Worm (Caenorhabditis elegans): Measurements from ENCODE around the gene trk-1.

Gene trk-1

DNA sequence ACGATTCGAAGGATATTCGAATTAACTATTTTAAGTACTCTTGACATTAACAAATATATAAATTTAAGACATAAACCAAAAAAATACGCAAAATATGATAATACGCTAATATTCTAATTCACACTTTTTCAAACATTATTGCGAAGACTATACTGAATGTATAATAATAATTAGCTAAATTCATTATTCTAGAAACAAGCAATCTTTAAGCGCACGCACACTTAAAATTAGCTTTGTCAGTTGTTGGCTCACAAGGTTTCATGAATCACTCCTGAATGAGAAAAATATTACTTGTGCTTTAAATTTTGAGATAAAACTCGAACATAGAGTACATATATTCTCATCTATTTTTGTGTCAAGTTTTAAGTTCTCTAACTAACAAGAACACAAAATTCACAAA, 23.9 kb downstream of the trk-1 start:
- TF ChIP-seq ref-1 (GFP tag; conservative IDR thresholded peaks at IDR 0.05) (no peak), flt-1 (GFP tag; IDR thresholded peaks at IDR 0.05) (no peak), ztf-29 (GFP tag; IDR thresholded peaks at IDR 0.05) (no peak), T22C8.4 (GFP tag; IDR thresholded peaks at IDR 0.05) (no peak), cog-1 (tag; optimal IDR thresholded peaks at IDR 0.05) (no peak), tab-1 (GFP tag; IDR thresholded peaks at IDR 0.05) (no peak), med-1 (GFP tag; optimal IDR thresholded peaks at IDR 0.05; ENCODE audit: insufficient read depth) (no peak)

- TF ChIP-seq ref-1 (GFP tag; conservative IDR thresholded peaks at IDR 0.05) (no peak), tab-1 (GFP tag; IDR thresholded peaks at IDR 0.05) (no peak), ztf-23 (GFP tag; IDR thresholded peaks at IDR 0.05) (no peak), klf-2 (GFP tag; conservative IDR thresholded peaks at IDR 0.05) (no peak), cog-1 (tag; optimal IDR thresholded peaks at IDR 0.05) (no peak), T22C8.4 (GFP tag; IDR thresholded peaks at IDR 0.05) (no peak), flt-1 (GFP tag; IDR thresholded peaks at IDR 0.05) (no peak), ztf-29 (GFP tag; IDR thresholded peaks at IDR 0.05) (no peak), med-1 (GFP tag; optimal IDR thresholded peaks at IDR 0.05; ENCODE audit: insufficient read depth) (no peak)
These were observed 24.4 kb downstream of the trk-1 start for ce11 chrX:8926341-8926740.

- TF ChIP-seq ztf-29 (GFP tag; IDR thresholded peaks at IDR 0.05) (no peak), med-1 (GFP tag; optimal IDR thresholded peaks at IDR 0.05; ENCODE audit: insufficient read depth) (no peak), cog-1 (tag; optimal IDR thresholded peaks at IDR 0.05) (no peak), klf-2 (GFP tag; conservative IDR thresholded peaks at IDR 0.05) (peak; percentile 65; the same call in 1 of the 2 replicates), flt-1 (GFP tag; IDR thresholded peaks at IDR 0.05) (peak; percentile 79), tab-1 (GFP tag; IDR thresholded peaks at IDR 0.05) (no peak; the same call in 1 of the 2 replicates), ref-1 (GFP tag; conservative IDR thresholded peaks at IDR 0.05) (peak; percentile 55), T22C8.4 (GFP tag; IDR thresholded peaks at IDR 0.05) (no peak), ztf-23 (GFP tag; IDR thresholded peaks at IDR 0.05) (no peak)
These were observed 25.3 kb downstream of the trk-1 start for ce11 chrX:8925443-8925842.

ce11 chrX:8921221-8921620, 29.6 kb downstream of the trk-1 start:
- TF ChIP-seq flt-1 (GFP tag; IDR thresholded peaks at IDR 0.05) (no peak), T22C8.4 (GFP tag; IDR thresholded peaks at IDR 0.05) (no peak), ref-1 (GFP tag; conservative IDR thresholded peaks at IDR 0.05) (no peak), cog-1 (tag; optimal IDR thresholded peaks at IDR 0.05) (no peak), klf-2 (GFP tag; conservative IDR thresholded peaks at IDR 0.05) (no peak), tab-1 (GFP tag; IDR thresholded peaks at IDR 0.05) (no peak), ztf-29 (GFP tag; IDR thresholded peaks at IDR 0.05) (no peak), ztf-23 (GFP tag; IDR thresholded peaks at IDR 0.05) (no peak), med-1 (GFP tag; optimal IDR thresholded peaks at IDR 0.05; ENCODE audit: insufficient read depth) (no peak)

DNA sequence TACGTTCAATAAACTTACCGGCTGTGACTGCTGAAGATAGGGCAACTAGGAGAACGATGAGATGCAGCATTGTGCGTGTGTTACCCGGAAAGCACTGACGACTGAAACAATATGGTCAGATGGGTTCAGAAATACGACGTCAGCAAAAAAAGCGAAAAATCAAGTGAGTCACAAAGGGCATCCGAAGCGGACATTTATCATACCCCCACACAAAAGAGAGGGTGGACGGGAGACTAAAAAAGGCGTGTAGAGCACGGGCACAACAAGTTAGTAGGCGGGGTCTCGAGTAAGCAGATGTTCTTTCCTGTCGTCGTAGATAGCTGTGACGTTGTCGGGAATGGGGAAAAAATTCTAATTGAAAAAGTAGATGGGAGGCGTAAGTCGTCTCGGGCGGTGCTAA, 31.5 kb downstream of the trk-1 start, which contains the start of gene nlp-14:
TSS of gene nlp-14 (minus strand) at position 101 of the 400 bp plus-strand sequence.
- no peak for TF ChIP-seq tab-1 (GFP tag; IDR thresholded peaks at IDR 0.05)
- no peak for TF ChIP-seq T22C8.4 (GFP tag; IDR thresholded peaks at IDR 0.05)
- no peak for TF ChIP-seq klf-2 (GFP tag; conservative IDR thresholded peaks at IDR 0.05)
- TF ChIP-seq ztf-23 (GFP tag; IDR thresholded peaks at IDR 0.05) = no peak
- no peak for TF ChIP-seq med-1 (GFP tag; optimal IDR thresholded peaks at IDR 0.05; ENCODE audit: insufficient read depth)
- no peak for TF ChIP-seq ref-1 (GFP tag; conservative IDR thresholded peaks at IDR 0.05)
- no peak for TF ChIP-seq ztf-29 (GFP tag; IDR thresholded peaks at IDR 0.05)
- no peak for TF ChIP-seq cog-1 (tag; optimal IDR thresholded peaks at IDR 0.05)

DNA sequence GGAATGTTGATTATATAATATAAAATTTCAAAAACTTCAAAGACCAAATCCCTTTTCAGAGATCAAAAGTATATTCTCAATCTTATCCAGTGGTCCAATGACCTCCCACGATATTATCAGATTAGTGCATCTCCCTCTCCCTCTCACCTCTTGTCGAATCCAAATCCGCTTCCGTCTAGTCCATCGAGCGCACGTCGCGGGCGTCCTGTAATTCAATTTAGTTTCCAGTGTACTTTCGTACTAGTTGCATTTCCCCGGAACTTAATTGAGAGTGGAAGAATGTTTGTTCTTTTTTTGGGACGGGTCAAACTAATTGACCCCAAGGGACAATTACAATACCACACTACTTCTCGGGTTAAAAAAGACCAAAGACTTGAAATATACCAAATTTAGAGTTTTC, 32.0 kb downstream of the trk-1 start:
- no peak for TF ChIP-seq med-1 (GFP tag; optimal IDR thresholded peaks at IDR 0.05; ENCODE audit: insufficient read depth)
- no peak for TF ChIP-seq ztf-29 (GFP tag; IDR thresholded peaks at IDR 0.05)
- no peak for TF ChIP-seq tab-1 (GFP tag; IDR thresholded peaks at IDR 0.05)
- no peak for TF ChIP-seq ztf-23 (GFP tag; IDR thresholded peaks at IDR 0.05)
- TF ChIP-seq flt-1 (GFP tag; IDR thresholded peaks at IDR 0.05) = no peak
- TF ChIP-seq cog-1 (tag; optimal IDR thresholded peaks at IDR 0.05) = no peak
- no peak for TF ChIP-seq ref-1 (GFP tag; conservative IDR thresholded peaks at IDR 0.05)
- TF ChIP-seq T22C8.4 (GFP tag; IDR thresholded peaks at IDR 0.05) = no peak
- no peak for TF ChIP-seq klf-2 (GFP tag; conservative IDR thresholded peaks at IDR 0.05)

ce11 chrX:8917730-8918129, 33.0 kb downstream of the trk-1 start:
- TF ChIP-seq T22C8.4 (GFP tag; IDR thresholded peaks at IDR 0.05) (no peak), ztf-23 (GFP tag; IDR thresholded peaks at IDR 0.05) (no peak), flt-1 (GFP tag; IDR thresholded peaks at IDR 0.05) (no peak)

DNA sequence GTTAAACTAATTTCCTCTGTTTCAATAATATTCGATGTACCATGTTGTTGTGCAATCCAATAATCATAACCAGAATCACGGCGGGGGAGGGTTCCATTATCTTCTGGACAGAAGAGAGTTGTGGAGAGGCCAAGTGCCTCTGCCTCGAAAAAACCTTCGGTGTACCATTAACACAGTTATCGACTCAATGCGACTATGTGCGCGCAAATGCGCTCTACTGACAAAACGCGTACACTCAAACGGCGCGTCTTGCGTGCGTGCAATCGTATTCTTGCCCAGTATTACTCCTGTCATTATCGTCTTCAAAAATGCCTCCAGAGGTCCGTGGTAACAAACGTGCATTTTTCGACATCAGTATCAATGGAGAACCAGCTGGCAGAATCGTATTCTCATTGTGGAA, 39.7 kb downstream of the trk-1 start, which contains the start of gene cyn-8:
TSS of gene cyn-8 (plus strand) at position 217 of the 400 bp plus-strand sequence.
- 0 out of 2 replicates have a peak, but pooled peaks have one; percentile 32 for TF ChIP-seq tab-1 (GFP tag; IDR thresholded peaks at IDR 0.05)
- TF ChIP-seq ztf-23 (GFP tag; IDR thresholded peaks at IDR 0.05) = no peak

DNA sequence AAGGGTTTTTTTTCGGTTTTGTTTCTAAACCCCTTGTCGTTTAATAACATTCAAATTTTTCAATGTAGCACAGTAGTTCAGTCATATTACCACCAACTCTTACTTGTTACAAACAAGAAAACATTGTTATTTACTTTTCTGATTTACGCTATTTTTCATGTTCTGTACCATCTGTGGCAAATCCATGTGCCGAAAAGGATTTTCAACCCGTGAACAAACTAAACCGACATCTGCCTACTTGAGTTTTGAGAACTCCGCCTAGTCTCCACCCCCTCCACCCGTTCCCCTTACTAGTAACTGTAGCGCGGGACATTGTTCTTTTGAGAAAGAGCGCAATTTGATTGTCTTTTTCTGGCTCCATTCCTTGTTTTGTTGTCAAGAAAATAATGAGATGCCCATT, 45.7 kb downstream of the trk-1 start, which contains the start of gene ensh-1:
TSS of gene ensh-1 (plus strand) at position 301 of the 400 bp plus-strand sequence.
- TF ChIP-seq med-1 (GFP tag; optimal IDR thresholded peaks at IDR 0.05; ENCODE audit: insufficient read depth) (no peak), flt-1 (GFP tag; IDR thresholded peaks at IDR 0.05) (no peak), ztf-29 (GFP tag; IDR thresholded peaks at IDR 0.05) (no peak), klf-2 (GFP tag; conservative IDR thresholded peaks at IDR 0.05) (no peak), ztf-23 (GFP tag; IDR thresholded peaks at IDR 0.05) (no peak)

- TF ChIP-seq ztf-29 (GFP tag; IDR thresholded peaks at IDR 0.05) = no peak
- no peak for TF ChIP-seq flt-1 (GFP tag; IDR thresholded peaks at IDR 0.05)
- TF ChIP-seq med-1 (GFP tag; optimal IDR thresholded peaks at IDR 0.05; ENCODE audit: insufficient read depth) = no peak
- TF ChIP-seq ztf-23 (GFP tag; IDR thresholded peaks at IDR 0.05) = no peak
- TF ChIP-seq klf-2 (GFP tag; conservative IDR thresholded peaks at IDR 0.05) = no peak
- TF ChIP-seq T22C8.4 (GFP tag; IDR thresholded peaks at IDR 0.05) = no peak
These were observed 47.9 kb downstream of the trk-1 start for ce11 chrX:8902920-8903319.

Measured in whole organism, midembryonic.